Worm (Caenorhabditis elegans): ENCODE measurements around the gene rfc-4.

The rfc-4 gene

DNA sequence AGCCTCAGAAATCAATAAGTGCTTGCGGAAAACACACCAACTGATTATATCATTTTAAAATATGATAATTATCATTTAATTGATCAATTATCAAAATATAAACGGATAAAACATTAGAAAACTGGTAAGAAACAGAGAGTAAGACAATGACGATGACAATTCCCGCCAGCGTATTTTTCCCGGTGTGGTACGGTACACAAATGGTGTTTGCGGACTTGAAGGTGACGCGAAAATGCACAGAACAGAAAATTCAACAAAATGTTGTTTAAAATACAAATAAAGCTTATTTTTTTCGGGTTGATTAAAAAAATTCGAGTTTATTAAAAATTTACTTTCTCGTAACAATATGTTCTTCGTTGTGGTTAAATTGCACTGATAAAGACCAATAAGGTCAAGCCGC, 10.9 kb upstream of the rfc-4 start:
- no peak for TF ChIP-seq ztf-16 (tag; optimal IDR thresholded peaks at IDR 0.05)
- no peak for TF ChIP-seq hlh-6 (tag; optimal IDR thresholded peaks at IDR 0.05)
- TF ChIP-seq gmeb-2 (tag; optimal IDR thresholded peaks at IDR 0.05): no peak
- TF ChIP-seq madf-2 (tag; optimal IDR thresholded peaks at IDR 0.05): no peak
- no peak for TF ChIP-seq ama-1 (optimal IDR thresholded peaks at IDR 0.05)
- TF ChIP-seq ets-4 (tag; optimal IDR thresholded peaks at IDR 0.05): no peak
- no peak for TF ChIP-seq mec-3 (tag; optimal IDR thresholded peaks at IDR 0.05; ENCODE audit: borderline replicate concordance)
- peak; percentile 52 for TF ChIP-seq nfya-1 (tag; optimal IDR thresholded peaks at IDR 0.05)
- no peak for TF ChIP-seq ceh-34 (tag; optimal IDR thresholded peaks at IDR 0.05)
- no peak for TF ChIP-seq ceh-19 (GFP tag; optimal IDR thresholded peaks at IDR 0.05)
- no peak for TF ChIP-seq ceh-22 (tag; optimal IDR thresholded peaks at IDR 0.05)
- TF ChIP-seq odd-2 (tag; optimal IDR thresholded peaks at IDR 0.05): peak; percentile 20
- no peak for TF ChIP-seq pqm-1 (tag; optimal IDR thresholded peaks at IDR 0.05)
- TF ChIP-seq ttx-3 (tag; optimal IDR thresholded peaks at IDR 0.05): no peak

DNA sequence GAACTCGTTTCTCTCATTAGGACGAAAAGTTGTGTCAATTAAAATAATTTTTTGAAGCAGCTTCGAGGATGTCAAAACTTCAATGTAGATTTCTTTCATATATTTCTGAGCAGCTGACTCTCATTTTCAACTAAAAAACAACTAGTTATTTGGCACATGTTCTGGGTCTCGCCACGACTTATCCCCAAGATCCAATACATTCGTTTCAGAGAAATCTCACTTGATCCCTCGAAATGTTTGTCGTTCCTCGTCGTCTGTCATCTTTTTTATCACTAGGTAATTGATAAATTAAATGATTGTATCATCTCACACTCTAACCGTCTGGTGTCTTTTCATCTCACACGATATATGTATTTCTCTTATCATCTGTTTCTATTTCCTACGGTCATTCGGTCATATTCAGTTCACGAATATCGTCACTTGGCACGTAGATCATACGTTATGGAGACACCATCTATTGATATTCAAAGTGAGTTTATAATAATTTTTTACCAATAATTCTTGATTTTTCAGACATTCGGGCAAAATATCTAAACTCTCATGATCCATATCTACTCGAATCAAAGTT, 10.0 kb upstream of the rfc-4 start, which contains the start of the genes rpn-6.1 and F57B9.1:
TSS of gene rpn-6.1 (minus strand) at position 65 of the 568 bp plus-strand sequence.
TSS of gene F57B9.1 (plus strand) at position 154 of the 568 bp plus-strand sequence.
- TF ChIP-seq C38D4.7 (GFP tag; optimal IDR thresholded peaks at IDR 0.05) (no peak), unc-55 (GFP tag; optimal IDR thresholded peaks at IDR 0.05) (peak; percentile 33), elt-2 (tag; optimal IDR thresholded peaks at IDR 0.05) (peak; percentile 43)

DNA sequence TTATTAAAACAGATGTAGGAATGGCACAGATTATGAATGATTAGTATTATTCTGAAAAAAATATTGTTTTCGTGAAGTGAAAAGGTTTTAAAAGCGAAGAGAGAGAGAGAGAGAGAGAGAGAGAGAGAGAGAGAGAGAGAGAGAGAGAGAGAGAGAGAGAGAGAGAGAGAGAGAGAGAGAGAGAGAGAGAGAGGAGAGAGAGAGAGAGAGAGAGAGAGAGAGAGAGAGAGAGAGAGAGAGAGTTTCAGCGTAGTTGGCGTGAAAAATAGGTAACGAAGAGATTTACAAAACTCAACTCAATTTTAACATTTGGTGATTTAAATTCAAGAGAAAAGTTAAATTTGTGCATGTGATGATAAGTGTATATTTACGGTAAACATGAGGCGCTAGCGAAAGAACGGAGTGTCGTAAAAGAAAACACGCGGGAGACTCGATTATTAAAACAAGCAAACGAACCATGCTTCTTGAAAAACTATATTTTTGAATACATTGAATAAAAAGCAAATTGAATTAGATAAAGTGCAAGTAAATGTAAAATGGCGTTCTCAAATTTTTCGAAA, 3.9 kb upstream of the rfc-4 start, which contains the start of gene panl-2:
TSS of gene panl-2 (minus strand) at position 51 of the 560 bp plus-strand sequence.
- peak; percentile 82 for TF ChIP-seq hlh-30 (tag; optimal IDR thresholded peaks at IDR 0.05; ENCODE audit: insufficient read depth)
- TF ChIP-seq F13H6.1 (tag; optimal IDR thresholded peaks at IDR 0.05): no peak
- peak; percentile 44 for TF ChIP-seq nfya-1 (tag; optimal IDR thresholded peaks at IDR 0.05)
- no peak for TF ChIP-seq unc-55 (GFP tag; optimal IDR thresholded peaks at IDR 0.05)

DNA sequence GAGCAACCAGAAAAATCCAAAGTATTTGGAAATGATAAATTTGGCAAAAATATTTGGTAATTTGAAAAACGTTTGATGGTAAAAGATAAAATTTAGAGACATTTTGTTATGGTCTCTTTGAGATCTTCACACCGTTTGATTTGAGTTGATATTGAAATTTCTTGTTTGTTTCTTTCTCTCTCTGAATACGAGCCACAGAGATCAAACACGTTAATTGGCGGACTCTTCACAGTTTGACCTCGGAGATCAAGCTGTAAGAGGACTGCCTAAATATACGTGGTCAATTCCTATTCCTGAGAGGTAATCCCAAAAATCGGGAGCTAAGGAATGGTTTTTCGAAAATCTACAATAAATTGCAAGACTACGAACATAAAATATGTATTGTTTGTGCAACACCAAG, 3.4 kb upstream of the rfc-4 start:
- TF ChIP-seq pha-2 (tag; optimal IDR thresholded peaks at IDR 0.05): no peak
- no peak for TF ChIP-seq ceh-6 (GFP tag; optimal IDR thresholded peaks at IDR 0.05)
- TF ChIP-seq unc-42 (tag; optimal IDR thresholded peaks at IDR 0.05): no peak
- no peak for TF ChIP-seq fax-1 (tag; optimal IDR thresholded peaks at IDR 0.05)
- no peak for TF ChIP-seq lin-11 (tag; optimal IDR thresholded peaks at IDR 0.05)

DNA sequence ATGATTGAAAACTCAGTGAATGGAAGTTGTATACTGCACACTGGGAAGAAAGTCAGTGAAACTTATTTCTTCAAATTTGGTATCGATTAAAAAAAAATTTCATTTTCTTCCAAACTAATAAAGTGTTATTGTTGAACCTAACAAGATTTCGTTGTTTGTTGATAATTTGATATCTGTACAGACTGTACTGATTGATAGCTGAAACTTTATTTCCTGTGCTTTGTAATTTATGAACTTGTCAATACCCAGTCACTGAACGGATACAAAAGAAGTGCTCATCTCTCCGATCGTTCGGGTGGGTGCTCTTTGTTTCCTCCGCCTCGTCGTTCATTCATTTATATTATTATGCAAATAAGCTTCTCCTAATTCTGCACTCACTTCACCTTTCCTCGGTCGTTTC, 3.0 kb upstream of the rfc-4 start, which contains the start of gene F31E3.12:
TSS of gene F31E3.12 (plus strand) at position 301 of the 400 bp plus-strand sequence.
- TF ChIP-seq ceh-45 (GFP tag; IDR thresholded peaks at IDR 0.05) (no peak), unc-42 (tag; optimal IDR thresholded peaks at IDR 0.05) (no peak), pros-1 (tag; optimal IDR thresholded peaks at IDR 0.05) (no peak), unc-3 (GFP tag; conservative IDR thresholded peaks at IDR 0.05) (no peak), unc-3 (tag; optimal IDR thresholded peaks at IDR 0.05) (no peak), T23F11.4 (GFP tag; optimal IDR thresholded peaks at IDR 0.05) (no peak), ceh-19 (GFP tag; optimal IDR thresholded peaks at IDR 0.05) (no peak), sdc-2 (tag; optimal IDR thresholded peaks at IDR 0.05) (no peak), nhr-232 (tag; optimal IDR thresholded peaks at IDR 0.05) (no peak), hlh-13 (GFP tag; optimal IDR thresholded peaks at IDR 0.05) (no peak), ceh-34 (tag; optimal IDR thresholded peaks at IDR 0.05) (no peak), dve-1 (tag; optimal IDR thresholded peaks at IDR 0.05) (no peak), pax-1 (tag; optimal IDR thresholded peaks at IDR 0.05) (no peak), pat-9 (tag; optimal IDR thresholded peaks at IDR 0.05) (no peak), hlh-8 (tag; optimal IDR thresholded peaks at IDR 0.05) (no peak), pha-4 (tag; optimal IDR thresholded peaks at IDR 0.05) (no peak), gmeb-2 (tag; optimal IDR thresholded peaks at IDR 0.05) (no peak), elt-4 (tag; optimal IDR thresholded peaks at IDR 0.05) (no peak), hlh-15 (tag; optimal IDR thresholded peaks at IDR 0.05) (no peak)
